Worm (Caenorhabditis elegans): ENCODE data around the gene sri-53.

- TF ChIP-seq nhr-237 (tag; optimal IDR thresholded peaks at IDR 0.05) (no peak), nhr-25 (tag; optimal IDR thresholded peaks at IDR 0.05) (no peak), ceh-16 (tag; optimal IDR thresholded peaks at IDR 0.05) (no peak), unc-55 (GFP tag; optimal IDR thresholded peaks at IDR 0.05) (no peak), sem-4 (tag; optimal IDR thresholded peaks at IDR 0.05) (no peak), F13H6.1 (tag; optimal IDR thresholded peaks at IDR 0.05) (no peak), fos-1 (tag; optimal IDR thresholded peaks at IDR 0.05) (no peak), gmeb-1 (tag; optimal IDR thresholded peaks at IDR 0.05) (no peak), nhr-77 (tag; optimal IDR thresholded peaks at IDR 0.05) (no peak), nhr-6 (tag; optimal IDR thresholded peaks at IDR 0.05) (no peak), ama-1 (optimal IDR thresholded peaks at IDR 0.05) (no peak), aly-2 (tag; optimal IDR thresholded peaks at IDR 0.05) (no peak)
Observed at ce11 chrII:3195739-3196138, 6.7 kb downstream of the sri-53 start.

Data from whole organism, L2 larva.